Fruit fly (Drosophila melanogaster) whole organism, embryonic: ENCODE results near the gene Trhn.

Experiments
- Adf1 ChIP-seq: fragments of 200-800 bp; sonication (Bioruptor generic); IDR thresholded peaks from 2 replicates; pipeline ENCODE4 v1.3.6; 2022; ENCODE audit warnings: missing biosample characterization, missing genetic modification characterization
- B-H1 ChIP-seq: fragments of 200-800 bp; sonication (Bioruptor generic); IDR thresholded peaks from 3 replicates; pipeline ENCODE4 v1.3.6; 2022; ENCODE audit warnings: missing biosample characterization, missing genetic modification characterization
- B-H2 ChIP-seq: fragments of 200-800 bp; sonication (Bioruptor generic); optimal IDR thresholded peaks from 2 replicates; lab custom pipeline; 2018; ENCODE audit warnings: missing biosample characterization, mild to moderate bottlenecking, missing genetic modification characterization
- CG10462 ChIP-seq: fragments of 200-800 bp; sonication (Bioruptor generic); optimal IDR thresholded peaks from 2 replicates; lab custom pipeline; 2016; ENCODE audit warnings: missing biosample characterization, missing genetic modification characterization
- CG14050 ChIP-seq: fragments of 200-800 bp; sonication (Bioruptor generic); IDR thresholded peaks from 3 replicates; pipeline ENCODE4 v1.3.6; 2022; ENCODE audit warnings: missing biosample characterization, missing genetic modification characterization
- CG15011 ChIP-seq: fragments of 200-800 bp; sonication (Bioruptor generic); optimal IDR thresholded peaks from 3 replicates; lab custom pipeline; 2018; ENCODE audit warnings: missing biosample characterization, mild to moderate bottlenecking, missing genetic modification characterization
- CG15479 ChIP-seq: fragments of 200-800 bp; sonication (Bioruptor generic); optimal IDR thresholded peaks from 3 replicates; lab custom pipeline; 2019; ENCODE audit warnings: missing biosample characterization, mild to moderate bottlenecking, missing genetic modification characterization, moderate library complexity
- CG2120 ChIP-seq: fragments of 200-800 bp; sonication (Bioruptor generic); optimal IDR thresholded peaks from 3 replicates; lab custom pipeline; 2016; ENCODE audit warnings: missing biosample characterization, missing genetic modification characterization
- CG2875 ChIP-seq: fragments of 200-800 bp; sonication (Bioruptor generic); optimal IDR thresholded peaks from 2 replicates; lab custom pipeline; 2017; ENCODE audit warnings: missing biosample characterization, mild to moderate bottlenecking, missing genetic modification characterization, missing genetic modification reagents
- CG2889 ChIP-seq: fragments of 200-800 bp; sonication (Bioruptor generic); IDR thresholded peaks from 3 replicates; pipeline ENCODE4 v1.3.6; 2022; ENCODE audit warnings: missing biosample characterization, missing genetic modification characterization
- CG31388 ChIP-seq: fragments of 200-800 bp; sonication (Bioruptor generic); optimal IDR thresholded peaks from 2 replicates; lab custom pipeline; 2016; ENCODE audit warnings: missing biosample characterization, missing genetic modification characterization
- CG3838 ChIP-seq: fragments of 200-800 bp; sonication (Bioruptor generic); optimal IDR thresholded peaks from 3 replicates; lab custom pipeline; 2016; ENCODE audit warnings: missing biosample characterization, missing genetic modification characterization
- CG4282 ChIP-seq: fragments of 200-800 bp; sonication (Bioruptor generic); optimal IDR thresholded peaks from 2 replicates; lab custom pipeline; 2016; ENCODE audit warnings: missing biosample characterization, missing genetic modification characterization
- CG4360 ChIP-seq: fragments of 200-800 bp; sonication (Bioruptor generic); IDR thresholded peaks from 2 replicates; pipeline ENCODE4 v1.3.6; 2022; ENCODE audit warnings: missing biosample characterization, missing genetic modification characterization
- CG4707 ChIP-seq: fragments of 200-800 bp; sonication (Bioruptor generic); optimal IDR thresholded peaks from 2 replicates; lab custom pipeline; 2018; ENCODE audit warnings: missing biosample characterization, mild to moderate bottlenecking, missing genetic modification characterization, moderate library complexity
- CG6654 ChIP-seq: fragments of 200-800 bp; sonication (Bioruptor generic); optimal IDR thresholded peaks from 2 replicates; lab custom pipeline; 2017; ENCODE audit warnings: missing biosample characterization, mild to moderate bottlenecking, missing genetic modification characterization
- CG8290 ChIP-seq, 3 experiments: fragments of 200-800 bp; sonication (Bioruptor generic); optimal IDR thresholded peaks; 2 replicates each; lab custom pipeline; 2016 to 2019; ENCODE audit warnings: missing biosample characterization in 3 of 3, missing genetic modification characterization in 3 of 3, mild to moderate bottlenecking in 2 of 3, moderate library complexity in 1 of 3
- CG8944 ChIP-seq: fragments of 200-800 bp; sonication (Bioruptor generic); optimal IDR thresholded peaks from 3 replicates; lab custom pipeline; 2016; ENCODE audit warnings: missing biosample characterization, missing genetic modification characterization
- CG9727 ChIP-seq: fragments of 200-800 bp; sonication (Bioruptor generic); optimal IDR thresholded peaks from 3 replicates; lab custom pipeline; 2017; ENCODE audit warnings: missing biosample characterization, mild to moderate bottlenecking, missing genetic modification characterization
- Ets65A ChIP-seq: fragments of 200-800 bp; sonication (Bioruptor generic); peaks from one replicate; lab custom pipeline; 2016; ENCODE audit warnings: missing biosample characterization, missing genetic modification characterization
- Ets97D ChIP-seq: fragments of 200-800 bp; sonication (Bioruptor generic); optimal IDR thresholded peaks from 3 replicates; lab custom pipeline; 2016; ENCODE audit warnings: missing biosample characterization, missing genetic modification characterization
- Fer1 ChIP-seq: fragments of 200-800 bp; sonication (Bioruptor generic); optimal IDR thresholded peaks from 2 replicates; lab custom pipeline; 2017; ENCODE audit warnings: missing biosample characterization, mild to moderate bottlenecking, missing genetic modification characterization
- Hmr ChIP-seq: fragments of 200-800 bp; sonication (Bioruptor generic); optimal IDR thresholded peaks from 3 replicates; lab custom pipeline; 2017; ENCODE audit warnings: mild to moderate bottlenecking, missing biosample characterization, missing genetic modification reagents, missing genetic modification characterization
- Myb ChIP-seq: fragments of 200-800 bp; sonication (Bioruptor generic); optimal IDR thresholded peaks from 2 replicates; lab custom pipeline; 2016; ENCODE audit warnings: missing biosample characterization, missing genetic modification characterization
- Optix ChIP-seq: fragments of 200-800 bp; sonication (Bioruptor generic); IDR thresholded peaks from 3 replicates; pipeline ENCODE4 v1.3.6; 2022; ENCODE audit warnings: missing biosample characterization, missing genetic modification characterization
- Side ChIP-seq: fragments of 200-800 bp; sonication (Bioruptor generic); optimal IDR thresholded peaks from 2 replicates; lab custom pipeline; 2016; ENCODE audit warnings: missing biosample characterization, missing genetic modification characterization
- Sox100B ChIP-seq: fragments of 200-800 bp; sonication (Bioruptor generic); optimal IDR thresholded peaks from 3 replicates; lab custom pipeline; 2018; ENCODE audit warnings: missing biosample characterization, mild to moderate bottlenecking, missing genetic modification characterization
- Spps ChIP-seq: fragments of 200-800 bp; sonication (Bioruptor generic); optimal IDR thresholded peaks from 2 replicates; lab custom pipeline; 2018; ENCODE audit warnings: missing biosample characterization, mild to moderate bottlenecking, missing genetic modification characterization
- Ssrp ChIP-seq: fragments of 200-800 bp; sonication (Bioruptor generic); optimal IDR thresholded peaks from 2 replicates; lab custom pipeline; 2018; ENCODE audit warnings: missing biosample characterization, mild to moderate bottlenecking, missing genetic modification characterization, moderate library complexity
- Vsx1 ChIP-seq: fragments of 200-800 bp; sonication (Bioruptor generic); optimal IDR thresholded peaks from 2 replicates; lab custom pipeline; 2017; ENCODE audit warnings: missing biosample characterization, mild to moderate bottlenecking, missing genetic modification characterization, missing genetic modification reagents
- amos ChIP-seq: fragments of 200-800 bp; sonication (Bioruptor generic); IDR thresholded peaks from 2 replicates; pipeline ENCODE4 v1.3.6; 2022; ENCODE audit warnings: missing biosample characterization, missing genetic modification characterization; ENCODE audit not compliant: partially characterized antibody
- bsh ChIP-seq, 2 experiments: fragments of 200-800 bp; sonication (Bioruptor generic); optimal IDR thresholded peaks; 2 replicates each; lab custom pipeline; 2017 to 2018; ENCODE audit warnings: mild to moderate bottlenecking in 2 of 2, missing biosample characterization in 2 of 2, missing genetic modification characterization in 2 of 2, moderate library complexity in 1 of 2
- chif ChIP-seq, 2 experiments: fragments of 200-800 bp; sonication (Bioruptor generic); optimal IDR thresholded peaks; 3 replicates each; lab custom pipeline; 2016; ENCODE audit warnings: missing biosample characterization in 2 of 2, missing genetic modification characterization in 2 of 2
- exex ChIP-seq: fragments of 200-800 bp; sonication (Bioruptor generic); optimal IDR thresholded peaks from 4 replicates; lab custom pipeline; 2018; ENCODE audit warnings: missing biosample characterization, mild to moderate bottlenecking, missing genetic modification characterization, moderate library complexity
- fd96Cb ChIP-seq: fragments of 200-800 bp; sonication (Bioruptor generic); optimal IDR thresholded peaks from 2 replicates; lab custom pipeline; 2018; ENCODE audit warnings: missing biosample characterization, mild to moderate bottlenecking, missing genetic modification characterization, moderate library complexity
- gfzf ChIP-seq: fragments of 200-800 bp; sonication (Bioruptor generic); optimal IDR thresholded peaks from 2 replicates; lab custom pipeline; 2016; ENCODE audit warnings: missing biosample characterization, mild to moderate bottlenecking, missing genetic modification characterization, moderate library complexity
- gro ChIP-seq: fragments of 200-800 bp; sonication (Bioruptor generic); optimal IDR thresholded peaks from 2 replicates; lab custom pipeline; 2016; ENCODE audit warnings: missing biosample characterization, missing genetic modification characterization
- ham ChIP-seq: fragments of 200-800 bp; sonication (Bioruptor generic); IDR thresholded peaks from 2 replicates; pipeline ENCODE4 v1.3.6; 2022; ENCODE audit warnings: missing biosample characterization, missing genetic modification characterization
- hbn ChIP-seq: fragments of 200-800 bp; sonication (Bioruptor generic); IDR thresholded peaks from 2 replicates; pipeline ENCODE4 v1.3.6; 2022; ENCODE audit warnings: missing biosample characterization, missing genetic modification characterization; ENCODE audit not compliant: partially characterized antibody
- insv ChIP-seq, 2 experiments: fragments of 200-800 bp; sonication (Bioruptor generic); optimal IDR thresholded peaks; 3 replicates each; lab custom pipeline; 2016 to 2018; ENCODE audit warnings: missing biosample characterization in 2 of 2, missing genetic modification characterization in 2 of 2
- nerfin-2 ChIP-seq: fragments of 200-800 bp; sonication (Bioruptor generic); IDR thresholded peaks from 2 replicates; pipeline ENCODE4 v1.3.6; 2022; ENCODE audit warnings: missing biosample characterization, missing genetic modification characterization; ENCODE audit not compliant: partially characterized antibody
- ro ChIP-seq: fragments of 200-800 bp; sonication (Bioruptor generic); IDR thresholded peaks from 2 replicates; pipeline ENCODE4 v1.3.6; 2022; ENCODE audit warnings: missing biosample characterization, missing genetic modification characterization
- sd ChIP-seq: fragments of 200-800 bp; sonication (Bioruptor generic); optimal IDR thresholded peaks from 3 replicates; lab custom pipeline; 2018; ENCODE audit warnings: missing biosample characterization, mild to moderate bottlenecking, missing genetic modification characterization, moderate library complexity
- sim ChIP-seq: fragments of 200-800 bp; sonication (Bioruptor generic); IDR thresholded peaks from 2 replicates; pipeline ENCODE4 v1.3.6; 2022; ENCODE audit warnings: missing biosample characterization, missing genetic modification characterization
- sna ChIP-seq: fragments of 200-800 bp; sonication (Bioruptor generic); IDR thresholded peaks from 2 replicates; pipeline ENCODE4 v1.3.6; 2022; ENCODE audit warnings: missing biosample characterization, missing genetic modification characterization; ENCODE audit not compliant: partially characterized antibody
- sqz ChIP-seq: fragments of 200-800 bp; sonication (Bioruptor generic); optimal IDR thresholded peaks from 3 replicates; lab custom pipeline; 2018; ENCODE audit warnings: missing biosample characterization, mild to moderate bottlenecking, missing genetic modification characterization
- tap ChIP-seq: fragments of 200-800 bp; optimal IDR thresholded peaks from 3 replicates; lab custom pipeline; 2019; ENCODE audit warnings: missing biosample characterization, mild to moderate bottlenecking, missing genetic modification characterization, moderate library complexity
- tll ChIP-seq, 2 experiments: fragments of 200-800 bp in 1 of 2; fragments of >200 bp in 1 of 2; sonication (Bioruptor generic) in 1 of 2; optimal IDR thresholded peaks; 2 replicates each; lab custom pipeline; 2017 to 2019; ENCODE audit warnings: missing biosample characterization in 2 of 2, missing genetic modification characterization in 2 of 2, mild to moderate bottlenecking in 1 of 2, moderate library complexity in 1 of 2
- trh ChIP-seq: fragments of 200-800 bp; sonication (Bioruptor generic); optimal IDR thresholded peaks from 2 replicates; lab custom pipeline; 2016; ENCODE audit warnings: missing biosample characterization, missing genetic modification characterization
- zfh1 ChIP-seq: fragments of 200-800 bp; sonication (Bioruptor generic); IDR thresholded peaks from 3 replicates; pipeline ENCODE4 v1.3.6; 2022; ENCODE audit warnings: missing biosample characterization, missing genetic modification characterization

The Trhn gene

DNA sequence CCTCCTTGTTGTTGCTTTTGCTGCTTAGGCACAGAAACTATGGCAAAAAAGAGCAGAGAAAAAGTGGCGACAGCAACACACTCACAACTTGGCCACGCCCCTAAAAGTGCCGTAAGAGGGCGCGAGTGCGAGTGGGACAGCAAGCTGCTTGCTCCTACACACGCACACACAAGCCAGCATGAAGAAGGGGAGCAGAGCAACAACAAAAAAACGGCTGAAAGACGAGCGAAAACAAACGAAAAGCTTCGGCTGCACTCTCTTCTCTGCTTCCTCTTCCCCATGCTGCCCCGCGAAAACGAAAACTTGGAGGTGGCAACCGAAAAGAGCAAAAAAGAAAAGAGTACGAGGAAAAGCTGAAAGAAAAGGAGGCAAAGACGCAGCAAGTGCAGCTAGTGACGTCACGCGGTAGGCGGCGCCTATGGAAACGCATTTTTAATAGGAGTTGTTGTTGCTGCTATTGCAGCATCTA is 14.8 kb downstream of the Trhn start (continued):
- TF ChIP-seq Ets65A (GFP tag; lab: Kevin White, UChicago) (no peak), gro (GFP tag; lab: Kevin White, UChicago) (no peak), Hmr (GFP tag; lab: Kevin White, UChicago) (no peak), zfh1 (GFP tag; lab: Robert Waterston, UW) (no peak), CG9727 (no peak), CG8290 (GFP tag; optimal IDR thresholded peaks at IDR 0.05; lab: Kevin White, UChicago) (no peak), CG8290 (tag; optimal IDR thresholded peaks at IDR 0.05; lab: Kevin White, UChicago) (no peak), sna (GFP tag; lab: Robert Waterston, UW) (no peak), Side (no peak), trh (no peak), CG31388 (GFP tag; lab: Kevin White, UChicago) (no peak), CG4360 (peak; percentile 86), sd (tag; lab: Kevin White, UChicago) (no peak), Ssrp (tag; lab: Kevin White, UChicago) (no peak), sqz (GFP tag; lab: Kevin White, UChicago) (peak; percentile 41), CG10462 (no peak), amos (no peak)

DNA sequence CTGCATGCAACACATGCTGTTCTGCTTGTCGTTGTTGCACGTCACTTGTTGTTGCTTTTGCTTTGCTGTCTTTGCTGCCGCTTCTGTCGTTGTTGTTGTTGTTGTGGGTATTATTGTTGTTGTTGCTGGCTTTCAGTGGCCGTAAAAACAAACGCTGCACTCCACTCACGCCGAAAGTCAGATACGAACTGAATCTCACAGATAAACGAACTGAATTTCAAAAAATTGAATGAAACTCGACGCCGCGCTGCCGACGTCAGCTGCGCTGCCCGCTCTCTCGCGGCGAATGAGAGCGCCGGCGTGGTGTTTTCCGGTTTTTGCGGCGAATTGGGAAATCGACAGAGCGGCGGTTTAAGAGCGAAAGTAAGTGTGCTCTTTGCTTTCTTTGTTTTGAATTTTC is 15.9 kb downstream of the Trhn start, which contains the start of gene bab2:
Gene bab2, minus strand, starts transcription at position 192 of the 400 bp plus-strand sequence.
- TF ChIP-seq CG2889 (GFP tag; lab: Robert Waterston, UW) (no peak), chif (GFP tag; optimal IDR thresholded peaks at IDR 0.05; lab: Kevin White, UChicago) (no peak), CG15479 (no peak), sim (GFP tag; lab: Robert Waterston, UW) (0 out of 2 replicates have a peak, but pooled peaks have one; percentile 9), Ets97D (GFP tag; lab: Kevin White, UChicago) (no peak), Adf1 (GFP tag; lab: Robert Waterston, UW) (peak; percentile 97), ro (no peak), Spps (tag; lab: Kevin White, UChicago) (peak; percentile 30), exex (tag; lab: Kevin White, UChicago) (no peak), tap (no peak), Myb (no peak), B-H1 (GFP tag; lab: Robert Waterston, UW) (no peak; the same call in 2 of the 3 replicates), Optix (GFP tag; lab: Robert Waterston, UW) (peak; percentile 8; the same call in 1 of the 3 replicates), ham (GFP tag; lab: Robert Waterston, UW) (no peak), gfzf (GFP tag; lab: Kevin White, UChicago) (no peak), CG6654 (no peak), CG14050 (GFP tag; lab: Robert Waterston, UW) (no peak), CG4282 (no peak), nerfin-2 (no peak), bsh (GFP tag; optimal IDR thresholded peaks at IDR 0.05; lab: Kevin White, UChicago) (peak; percentile 18 to 21), CG3838 (GFP tag; lab: Kevin White, UChicago) (peak; percentile 73), insv (GFP tag; optimal IDR thresholded peaks at IDR 0.05; lab: Kevin White, UChicago) (no peak), sd (tag; lab: Kevin White, UChicago) (peak; percentile 47), hbn (GFP tag; lab: Robert Waterston, UW) (peak; percentile 17; the same call in 1 of the 2 replicates), CG2875 (GFP tag; lab: Kevin White, UChicago) (no peak), Fer1 (no peak), CG2120 (no peak), fd96Cb (no peak), tll (GFP tag; optimal IDR thresholded peaks at IDR 0.05; lab: Kevin White, UChicago) (peak in 1 of 2 experiments; percentile 43), Sox100B (GFP tag; lab: Kevin White, UChicago) (no peak), CG8944 (GFP tag; lab: Kevin White, UChicago) (no peak), Vsx1 (GFP tag; lab: Kevin White, UChicago) (peak; percentile 19), B-H2 (GFP tag; lab: Kevin White, UChicago) (no peak), CG15011 (GFP tag; lab: Kevin White, UChicago) (no peak), CG4707 (GFP tag; lab: Kevin White, UChicago) (peak; percentile 31)
